Worm (Caenorhabditis elegans) whole organism, late embryonic: ENCODE data around the gene F44A2.3.

Source experiments
- C08G9.2 ChIP-seq: sonication (generic microtip); optimal IDR thresholded peaks from 2 replicates; lab custom pipeline; 2016; ENCODE audit warnings: mild to moderate bottlenecking, missing genetic modification characterization, moderate library complexity, missing compliant biosample characterization
- C38D4.7 ChIP-seq: fragments of 200-800 bp; sonication (Bioruptor generic); optimal IDR thresholded peaks from 2 replicates; lab custom pipeline; 2018; ENCODE audit warnings: mild to moderate bottlenecking, missing genetic modification characterization, moderate library complexity, missing compliant biosample characterization
- F13H6.1 ChIP-seq: sonication (generic microtip); optimal IDR thresholded peaks from 2 replicates; lab custom pipeline; 2016; ENCODE audit warnings: missing genetic modification characterization, missing compliant biosample characterization
- K02D7.2 ChIP-seq: sonication (generic microtip); optimal IDR thresholded peaks from 2 replicates; lab custom pipeline; 2017; ENCODE audit warnings: mild to moderate bottlenecking, missing genetic modification characterization, missing compliant biosample characterization
- K09A11.1 ChIP-seq: sonication (generic microtip); optimal IDR thresholded peaks from 2 replicates; lab custom pipeline; 2017; ENCODE audit warnings: antibody characterized with exemption, mild to moderate bottlenecking, missing genetic modification characterization, missing compliant biosample characterization; ENCODE audit not compliant: insufficient read depth
- Y22D7AL.16 ChIP-seq: sonication (generic microtip); optimal IDR thresholded peaks from 2 replicates; lab custom pipeline; 2016; ENCODE audit warnings: missing genetic modification characterization, missing compliant biosample characterization
- ama-1 ChIP-seq: fragments of 150-350 bp; optimal IDR thresholded peaks from 2 replicates; lab custom pipeline; 2014
- ceh-18 ChIP-seq: sonication (generic microtip); optimal IDR thresholded peaks from 2 replicates; lab custom pipeline; 2016; ENCODE audit warnings: missing genetic modification characterization, missing compliant biosample characterization
- ceh-2 ChIP-seq: sonication (generic microtip); optimal IDR thresholded peaks from 2 replicates; lab custom pipeline; 2016; ENCODE audit warnings: missing genotype, missing genetic modification characterization, missing compliant biosample characterization
- ceh-22 ChIP-seq: sonication (generic microtip); optimal IDR thresholded peaks from 2 replicates; lab custom pipeline; 2017; ENCODE audit warnings: missing biosample characterization, missing genetic modification characterization
- ceh-30 ChIP-seq: fragments of 150-350 bp; optimal IDR thresholded peaks from 2 replicates; lab custom pipeline; 2014; ENCODE audit warnings: missing biosample characterization, missing genetic modification characterization
- ceh-48 ChIP-seq: sonication (generic microtip); optimal IDR thresholded peaks from 2 replicates; lab custom pipeline; 2016; ENCODE audit warnings: missing genetic modification characterization, inconsistent platforms, missing compliant biosample characterization
- ceh-6 ChIP-seq: fragments of 200-800 bp; sonication (Bioruptor generic); optimal IDR thresholded peaks from 2 replicates; lab custom pipeline; 2018; ENCODE audit warnings: mild to moderate bottlenecking, missing genetic modification characterization, missing compliant biosample characterization
- dmd-4 ChIP-seq: sonication (generic microtip); optimal IDR thresholded peaks from 2 replicates; lab custom pipeline; 2016; ENCODE audit warnings: borderline replicate concordance, missing genetic modification characterization, missing compliant biosample characterization
- elt-2 ChIP-seq: sonication (generic microtip); optimal IDR thresholded peaks from 2 replicates; lab custom pipeline; 2016; ENCODE audit warnings: missing genetic modification reagents, missing genetic modification characterization, missing compliant biosample characterization
- elt-4 ChIP-seq: sonication (generic microtip); optimal IDR thresholded peaks from 2 replicates; lab custom pipeline; 2016; ENCODE audit warnings: missing genetic modification characterization, missing compliant biosample characterization
- ets-4 ChIP-seq: sonication (generic microtip); optimal IDR thresholded peaks from 2 replicates; lab custom pipeline; 2016; ENCODE audit warnings: missing genetic modification characterization, missing compliant biosample characterization
- eyg-1 ChIP-seq: sonication (generic microtip); optimal IDR thresholded peaks from 2 replicates; lab custom pipeline; 2016; ENCODE audit warnings: missing genotype, missing genetic modification characterization, missing compliant biosample characterization
- fax-1 ChIP-seq: sonication (generic microtip); optimal IDR thresholded peaks from 2 replicates; lab custom pipeline; 2016; ENCODE audit warnings: missing genotype, missing genetic modification characterization, missing compliant biosample characterization
- hlh-13 ChIP-seq: fragments of 200-800 bp; sonication (Bioruptor generic); optimal IDR thresholded peaks from 2 replicates; lab custom pipeline; 2018; ENCODE audit warnings: mild to moderate bottlenecking, missing genetic modification characterization, missing compliant biosample characterization
- madf-2 ChIP-seq: sonication (generic microtip); optimal IDR thresholded peaks from 2 replicates; lab custom pipeline; 2017; ENCODE audit warnings: missing genetic modification characterization, missing compliant biosample characterization
- mec-3 ChIP-seq: sonication (generic microtip); optimal IDR thresholded peaks from 2 replicates; lab custom pipeline; 2016; ENCODE audit warnings: borderline replicate concordance, missing genetic modification characterization, missing compliant biosample characterization
- nfya-1 ChIP-seq: sonication (generic microtip); optimal IDR thresholded peaks from 2 replicates; lab custom pipeline; 2017; ENCODE audit warnings: missing genetic modification characterization, mild to moderate bottlenecking, missing compliant biosample characterization, antibody characterized with exemption, moderate library complexity
- nhr-11 ChIP-seq: fragments of 150-350 bp; optimal IDR thresholded peaks from 2 replicates; lab custom pipeline; 2014; ENCODE audit warnings: missing biosample characterization, missing genetic modification characterization
- nhr-232 ChIP-seq: sonication (generic microtip); optimal IDR thresholded peaks from 2 replicates; lab custom pipeline; 2016; ENCODE audit warnings: missing genetic modification characterization, missing compliant biosample characterization
- odd-2 ChIP-seq: sonication (generic microtip); optimal IDR thresholded peaks from 2 replicates; lab custom pipeline; 2017; ENCODE audit warnings: antibody characterized with exemption, mild to moderate bottlenecking, missing genetic modification characterization, missing compliant biosample characterization
- pha-2 ChIP-seq: sonication (generic microtip); optimal IDR thresholded peaks from 2 replicates; lab custom pipeline; 2017; ENCODE audit warnings: mild to moderate bottlenecking, missing genetic modification characterization, missing compliant biosample characterization
- pros-1 ChIP-seq: fragments of 150-350 bp; optimal IDR thresholded peaks from 2 replicates; lab custom pipeline; 2014; ENCODE audit warnings: missing biosample characterization, missing genetic modification reagents, missing genetic modification characterization
- ref-2 ChIP-seq: sonication (generic microtip); optimal IDR thresholded peaks from 2 replicates; lab custom pipeline; 2016; ENCODE audit warnings: missing genetic modification characterization, missing compliant biosample characterization
- tbx-2 ChIP-seq: sonication (generic microtip); optimal IDR thresholded peaks from 2 replicates; lab custom pipeline; 2016; ENCODE audit warnings: missing genetic modification characterization, missing compliant biosample characterization
- tbx-7 ChIP-seq: sonication (generic microtip); optimal IDR thresholded peaks from 2 replicates; lab custom pipeline; 2016; ENCODE audit warnings: missing genotype, missing genetic modification characterization, missing compliant biosample characterization
- unc-42 ChIP-seq: sonication (generic microtip); optimal IDR thresholded peaks from 2 replicates; lab custom pipeline; 2016; ENCODE audit warnings: missing genotype, missing genetic modification characterization, missing compliant biosample characterization
- unc-55 ChIP-seq: sonication (generic microtip); optimal IDR thresholded peaks from 2 replicates; lab custom pipeline; 2017; ENCODE audit warnings: missing biosample characterization, missing genetic modification reagents, missing genetic modification characterization
- zip-5 ChIP-seq: sonication (generic microtip); optimal IDR thresholded peaks from 2 replicates; lab custom pipeline; 2016; ENCODE audit warnings: missing genetic modification characterization, missing compliant biosample characterization

F44A2.3 gene

ce11 chrV:9321185-9321584 is 16.0 kb downstream of the F44A2.3 start, which contains the start of gene F44A2.7:
TSS of gene F44A2.7 (plus strand) at chrV:9321485.
- TF ChIP-seq elt-4 (tag; lab: Kevin White, UChicago) (no peak), hlh-13 (GFP tag; lab: Kevin White, UChicago) (no peak), ama-1 (no peak), C08G9.2 (tag; lab: Kevin White, UChicago) (no peak)
- TF ChIP-seq, all 69 proteins: peak for 0

ce11 chrV:9322886-9323285 is 17.7 kb downstream of the F44A2.3 start, which contains the start of gene tag-153:
TSS of gene tag-153 (plus strand) at chrV:9323085.
- TF ChIP-seq ceh-2: no peak
- no peak for TF ChIP-seq pros-1 (tag; lab: Kevin White, UChicago)
- TF ChIP-seq zip-5 (tag; lab: Kevin White, UChicago): no peak
- no peak for TF ChIP-seq ceh-30 (tag; lab: Kevin White, UChicago)

ce11 chrV:9324167-9324566 is 19.0 kb downstream of the F44A2.3 start:
- no peak for TF ChIP-seq unc-55
- TF ChIP-seq pha-2 (tag; lab: Kevin White, UChicago): no peak
- TF ChIP-seq K02D7.2 (tag; lab: Kevin White, UChicago): no peak
- no peak for TF ChIP-seq K09A11.1 (tag; lab: Kevin White, UChicago)
- no peak for TF ChIP-seq ceh-22 (tag; lab: Kevin White, UChicago)
- TF ChIP-seq Y22D7AL.16 (tag; lab: Kevin White, UChicago): no peak
- TF ChIP-seq, all 69 proteins: peak for 0

- TF ChIP-seq ceh-48 (tag; lab: Kevin White, UChicago): no peak
- no peak for TF ChIP-seq fax-1 (tag; lab: Kevin White, UChicago)
- TF ChIP-seq ceh-6 (GFP tag; lab: Kevin White, UChicago): no peak
- TF ChIP-seq C08G9.2 (tag; lab: Kevin White, UChicago): no peak
- no peak for TF ChIP-seq F13H6.1 (tag; lab: Kevin White, UChicago)
- no peak for TF ChIP-seq elt-2 (tag; lab: Kevin White, UChicago)
- no peak for TF ChIP-seq hlh-13 (GFP tag; lab: Kevin White, UChicago)
- no peak for TF ChIP-seq nhr-11 (tag; lab: Kevin White, UChicago)
- no peak for TF ChIP-seq pros-1 (tag; lab: Kevin White, UChicago)
- TF ChIP-seq nhr-232 (tag; lab: Kevin White, UChicago): no peak
Measured at ce11 chrV:9326903-9327302, 21.7 kb downstream of the F44A2.3 start.

- TF ChIP-seq unc-42 (tag; lab: Kevin White, UChicago) (no peak), tbx-2 (tag; lab: Kevin White, UChicago) (no peak)
Measured at ce11 chrV:9327691-9328090, 22.5 kb downstream of the F44A2.3 start.

- no peak for TF ChIP-seq ama-1
- no peak for TF ChIP-seq nfya-1 (tag; lab: Kevin White, UChicago)
- no peak for TF ChIP-seq dmd-4
- no peak for TF ChIP-seq tbx-2 (tag; lab: Kevin White, UChicago)
- TF ChIP-seq madf-2 (tag; lab: Kevin White, UChicago): no peak
- TF ChIP-seq C38D4.7 (GFP tag; lab: Kevin White, UChicago): no peak
- TF ChIP-seq ets-4 (tag; lab: Kevin White, UChicago): no peak
- TF ChIP-seq ref-2 (tag; lab: Kevin White, UChicago): no peak
- TF ChIP-seq tbx-7 (tag; lab: Kevin White, UChicago): no peak
- no peak for TF ChIP-seq odd-2 (tag; lab: Kevin White, UChicago)
- TF ChIP-seq eyg-1: no peak
- no peak for TF ChIP-seq mec-3 (tag; lab: Kevin White, UChicago)
- no peak for TF ChIP-seq ceh-18 (tag; lab: Kevin White, UChicago)
Measured at ce11 chrV:9328670-9329069, 23.5 kb downstream of the F44A2.3 start, which contains the start of gene K07B1.4. TSS of gene K07B1.4 (plus strand) at chrV:9328970.
